Worm (Caenorhabditis elegans): ENCODE data around the gene C09G1.5.

DNA sequence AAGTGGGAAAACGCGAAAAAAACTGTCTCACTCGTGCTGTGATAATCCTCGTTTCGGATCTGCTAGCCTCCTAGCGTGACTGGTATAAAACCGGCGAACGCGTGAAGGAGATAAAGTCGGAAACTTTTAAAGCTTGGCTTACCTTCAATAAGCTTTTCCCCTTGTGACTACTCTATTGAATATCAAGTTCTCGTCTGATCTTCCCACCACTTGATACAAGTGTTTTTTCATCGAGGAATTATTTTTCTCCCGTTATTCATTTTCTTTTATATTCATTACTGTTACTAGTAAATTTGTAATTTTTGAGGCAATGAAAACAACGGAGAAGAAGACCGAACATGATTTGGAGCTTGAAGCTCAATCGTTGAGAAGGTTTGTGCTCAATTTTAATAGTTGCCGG lies 7.7 kb upstream of the C09G1.5 start, which contains the start of gene col-186:
- TF ChIP-seq ets-4 (GFP tag; optimal IDR thresholded peaks at IDR 0.05) (no peak), pha-4 (tag; optimal IDR thresholded peaks at IDR 0.05) (no peak), Y56A3A.18 (GFP tag; IDR thresholded peaks at IDR 0.05) (no peak), Y79H2A.3 (GFP tag; conservative IDR thresholded peaks at IDR 0.05) (no peak), snpc-4 (GFP tag; optimal IDR thresholded peaks at IDR 0.05) (no peak), snpc-4 (tag; optimal IDR thresholded peaks at IDR 0.05) (no peak), madf-8 (GFP tag; conservative IDR thresholded peaks at IDR 0.05) (no peak), bed-2 (GFP tag; IDR thresholded peaks at IDR 0.05) (no peak), lin-35 (GFP tag; optimal IDR thresholded peaks at IDR 0.05) (no peak), F57C9.4 (tag; optimal IDR thresholded peaks at IDR 0.05) (no peak), F33H1.4 (GFP tag; IDR thresholded peaks at IDR 0.05) (no peak), ceh-27 (GFP tag; optimal IDR thresholded peaks at IDR 0.05) (no peak)
